Worm (Caenorhabditis elegans): ENCODE results near the gene nep-18.
A peak's percentile ranks its signal among the peaks of the same experiment; 100 is the strongest.
"Not testable (repeated sequence)": the region's sequence is repeated elsewhere in the genome, so short reads cannot be mapped to it uniquely, and the experiment has no call there.

Gene nep-18

ce11 chrII:2600176-2600575, 36.3 kb upstream of the nep-18 start, which contains the start of gene F33H12.1:
Gene F33H12.1, plus strand, starts transcription at chrII:2600476.
- not testable (repeated sequence) for TF ChIP-seq tbx-2, pqm-1, lin-39 (tag; optimal IDR thresholded peaks at IDR 0.05)

ce11 chrII:2586861-2587554, 23.1 kb upstream of the nep-18 start, which contains the start of the genes F33H12.7 and sri-39:
Gene F33H12.7, minus strand, starts transcription at chrII:2586911.
Gene sri-39, plus strand, starts transcription at chrII:2587504.
- no peak for TF ChIP-seq elt-1 (tag; optimal IDR thresholded peaks at IDR 0.05)
- TF ChIP-seq nhr-11 (tag; optimal IDR thresholded peaks at IDR 0.05) = no peak
- peak; percentile 44 for TF ChIP-seq fos-1 (tag; optimal IDR thresholded peaks at IDR 0.05)
- TF ChIP-seq elt-2 (tag; optimal IDR thresholded peaks at IDR 0.05) = peak; percentile 96
- no peak for TF ChIP-seq nhr-12 (tag; optimal IDR thresholded peaks at IDR 0.05)
- TF ChIP-seq nhr-25 (tag; optimal IDR thresholded peaks at IDR 0.05) = no peak
- TF ChIP-seq pqm-1 (tag; optimal IDR thresholded peaks at IDR 0.05) = peak; percentile 91

ce11 chrII:2585493-2585892, 21.6 kb upstream of the nep-18 start, which contains the start of gene sri-36:
Gene sri-36, minus strand, starts transcription at chrII:2585593.
- peak; percentile 13 for TF ChIP-seq elt-2 (tag; optimal IDR thresholded peaks at IDR 0.05)
- TF ChIP-seq nhr-43 (tag; optimal IDR thresholded peaks at IDR 0.05; ENCODE audit: poor library complexity, severe bottlenecking) = no peak

DNA sequence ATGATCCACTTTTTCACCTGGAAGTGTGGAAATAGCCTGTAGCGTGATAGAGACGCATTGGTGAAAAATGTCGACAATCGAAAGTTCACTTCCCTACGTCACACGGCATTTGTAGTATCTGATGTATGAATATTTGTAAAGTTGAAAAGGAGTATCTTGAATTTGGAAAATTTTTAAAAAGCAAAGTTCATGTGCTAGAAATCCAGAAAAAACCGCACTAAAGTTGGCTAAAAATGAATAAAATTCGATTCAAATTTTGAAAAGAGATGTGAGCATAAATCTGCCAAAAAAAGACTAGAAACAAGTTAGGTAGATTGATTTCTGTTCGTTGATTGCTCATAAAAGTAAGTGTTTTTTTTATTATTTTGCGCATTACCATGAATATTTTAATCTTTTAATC, 19.2 kb upstream of the nep-18 start, which contains the start of gene sri-74:
Gene sri-74, minus strand, starts transcription at position 101 of the 400 bp plus-strand sequence.
- TF ChIP-seq nhr-28 (tag; optimal IDR thresholded peaks at IDR 0.05) = no peak
- no peak for TF ChIP-seq nhr-11 (tag; optimal IDR thresholded peaks at IDR 0.05)
- TF ChIP-seq pha-4 (tag; optimal IDR thresholded peaks at IDR 0.05) = no peak
- no peak for TF ChIP-seq fkh-2 (tag; optimal IDR thresholded peaks at IDR 0.05)
- TF ChIP-seq elt-1 (tag; optimal IDR thresholded peaks at IDR 0.05) = no peak
- TF ChIP-seq nhr-67 (tag; optimal IDR thresholded peaks at IDR 0.05) = no peak
- no peak for TF ChIP-seq snpc-4 (tag; optimal IDR thresholded peaks at IDR 0.05)
- no peak for TF ChIP-seq ZK546.5 (tag; optimal IDR thresholded peaks at IDR 0.05)
- no peak for TF ChIP-seq mml-1 (tag; optimal IDR thresholded peaks at IDR 0.05)
- no peak for TF ChIP-seq ceh-9 (tag; optimal IDR thresholded peaks at IDR 0.05)
- TF ChIP-seq lsy-12 (tag; optimal IDR thresholded peaks at IDR 0.05) = no peak
- TF ChIP-seq egl-27 (tag; optimal IDR thresholded peaks at IDR 0.05) = no peak

DNA sequence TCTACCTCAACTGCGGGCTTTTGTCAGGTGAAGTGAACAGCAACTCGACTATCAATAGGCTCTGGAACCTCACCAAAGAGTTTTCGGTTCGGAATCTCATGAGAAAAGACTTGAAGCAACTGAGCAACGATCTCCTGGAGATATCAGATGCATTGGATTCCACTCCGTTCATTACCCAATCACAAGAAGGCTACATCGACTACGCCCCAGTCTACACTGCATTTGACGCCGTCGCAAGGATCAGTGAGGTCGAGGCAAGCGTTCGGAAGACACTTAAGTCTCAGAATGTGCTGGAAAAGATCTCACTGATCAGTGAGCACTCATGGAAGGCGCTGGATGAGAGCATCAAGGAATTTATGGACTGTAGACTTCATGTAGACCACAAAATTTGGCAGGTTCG, 14.3 kb upstream of the nep-18 start:
- no peak for TF ChIP-seq lin-15B (tag; optimal IDR thresholded peaks at IDR 0.05)
- no peak for TF ChIP-seq daf-12 (tag; optimal IDR thresholded peaks at IDR 0.05)
- no peak for TF ChIP-seq zag-1 (tag; optimal IDR thresholded peaks at IDR 0.05)
- no peak for TF ChIP-seq ceh-82 (tag; optimal IDR thresholded peaks at IDR 0.05)
- TF ChIP-seq lsy-12 (tag; optimal IDR thresholded peaks at IDR 0.05) = no peak
- no peak for TF ChIP-seq ama-1 (optimal IDR thresholded peaks at IDR 0.05)
- no peak for TF ChIP-seq pqm-1 (tag; optimal IDR thresholded peaks at IDR 0.05)
- no peak for TF ChIP-seq eor-1 (tag; optimal IDR thresholded peaks at IDR 0.05)
- no peak for TF ChIP-seq elt-2 (tag; optimal IDR thresholded peaks at IDR 0.05)
- no peak for TF ChIP-seq unc-62 (GFP tag; optimal IDR thresholded peaks at IDR 0.05)
- no peak for TF ChIP-seq egl-27 (tag; optimal IDR thresholded peaks at IDR 0.05)
- no peak for TF ChIP-seq ceh-9 (tag; optimal IDR thresholded peaks at IDR 0.05)
- TF ChIP-seq nhr-76 (tag; optimal IDR thresholded peaks at IDR 0.05) = no peak
- TF ChIP-seq nhr-25 (tag; optimal IDR thresholded peaks at IDR 0.05) = no peak
- no peak for TF ChIP-seq ztf-11 (tag; optimal IDR thresholded peaks at IDR 0.05)

DNA sequence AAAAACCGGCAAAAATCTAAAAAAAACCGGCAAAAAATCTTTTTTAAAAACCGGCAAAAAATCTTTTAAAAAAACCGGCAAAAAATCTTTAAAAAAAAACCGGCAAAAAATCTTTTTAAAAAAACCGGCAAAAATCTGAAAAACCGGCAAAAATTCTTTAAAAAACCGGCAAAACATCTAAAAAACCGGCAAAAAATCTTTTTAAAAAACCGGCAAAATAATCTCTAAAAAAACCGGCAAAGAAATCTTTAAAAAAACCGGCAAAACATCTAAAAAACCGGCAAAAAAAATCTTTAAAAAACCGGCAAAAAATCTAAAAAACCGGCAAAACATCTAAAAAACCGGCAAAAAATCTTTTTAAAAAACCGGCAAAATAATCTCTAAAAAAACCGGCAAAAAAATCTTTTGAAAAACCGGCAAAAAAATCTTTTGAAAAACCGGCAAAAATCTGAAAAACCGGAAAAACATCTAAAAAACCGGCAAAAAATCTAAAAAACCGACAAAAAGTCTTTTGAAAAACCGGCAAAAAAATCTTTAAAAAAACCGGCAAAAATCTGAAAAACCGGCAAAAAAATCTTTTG, 6.6 kb upstream of the nep-18 start:
- peak; percentile 34 for TF ChIP-seq nhr-67 (tag; optimal IDR thresholded peaks at IDR 0.05)
- TF ChIP-seq nhr-12 (tag; optimal IDR thresholded peaks at IDR 0.05) = peak; percentile 32
- peak; percentile 8 for TF ChIP-seq mdl-1 (tag; optimal IDR thresholded peaks at IDR 0.05)
- TF ChIP-seq nhr-28 (tag; optimal IDR thresholded peaks at IDR 0.05) = peak; percentile 14

All from whole organism, L3 larva.